Fruit fly (Drosophila melanogaster): ENCODE results near the gene nrm.

DNA sequence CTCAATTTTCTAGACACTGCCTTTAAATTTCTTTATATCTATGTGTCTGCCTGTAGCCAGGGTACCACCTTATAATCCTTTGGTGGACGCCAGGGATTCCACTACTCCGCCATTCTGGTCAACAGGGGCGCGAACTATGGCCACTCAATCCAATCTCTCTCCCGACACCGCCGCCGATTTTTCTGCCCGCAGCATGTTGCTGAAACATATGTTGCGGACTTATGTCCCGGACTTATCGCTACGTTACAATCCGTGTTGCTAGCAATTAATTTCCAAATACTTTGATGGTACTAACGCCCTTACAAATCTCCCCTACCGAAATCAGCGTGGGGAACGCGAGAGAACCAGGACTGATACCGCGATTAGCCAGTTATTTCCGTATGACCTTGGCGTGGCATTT, 7.0 kb downstream of the nrm start:
- TF ChIP-seq usp (GFP tag; optimal IDR thresholded peaks at IDR 0.05) = no peak
- TF ChIP-seq EcR (GFP tag; optimal IDR thresholded peaks at IDR 0.05) = no peak
- TF ChIP-seq pan (optimal IDR thresholded peaks at IDR 0.05) = no peak
- TF ChIP-seq psq (optimal IDR thresholded peaks at IDR 0.05) = no peak

Data from whole organism.